Worm (Caenorhabditis elegans) whole organism, mixed stage, embryonic: ENCODE measurements around the gene pqn-78.
A peak's percentile ranks its signal among the peaks of the same experiment; 100 is the strongest.
"Not testable (repeated sequence)": the region's sequence is repeated elsewhere in the genome, so short reads cannot be mapped to it uniquely, and the experiment has no call there.

ENCODE experiments used
- M03D4.4 ChIP-seq: sonication (generic microtip); optimal IDR thresholded peaks from 2 replicates; lab custom pipeline; 2017; ENCODE audit warnings: mild to moderate bottlenecking, missing genetic modification characterization, missing compliant biosample characterization
- blmp-1 ChIP-seq: fragments of 150-350 bp; optimal IDR thresholded peaks from 2 replicates; lab custom pipeline; 2014; ENCODE audit warnings: missing biosample characterization, missing genetic modification characterization
- ceh-39 ChIP-seq: fragments of 150-350 bp; optimal IDR thresholded peaks from 2 replicates; lab custom pipeline; 2014; ENCODE audit warnings: missing biosample characterization, missing genetic modification characterization
- ceh-43 ChIP-seq: fragments of 200-800 bp; sonication (Bioruptor generic); optimal IDR thresholded peaks from 2 replicates; lab custom pipeline; 2018; ENCODE audit warnings: mild to moderate bottlenecking, missing genetic modification characterization, moderate library complexity, missing compliant biosample characterization
- ceh-83 ChIP-seq: fragments of 200-800 bp; sonication (Bioruptor generic); optimal IDR thresholded peaks from 2 replicates; lab custom pipeline; 2018; ENCODE audit warnings: mild to moderate bottlenecking, missing genetic modification characterization, missing compliant biosample characterization
- ces-1 ChIP-seq: fragments of 150-350 bp; optimal IDR thresholded peaks from 2 replicates; lab custom pipeline; 2014; ENCODE audit warnings: missing biosample characterization, missing genetic modification reagents, missing genetic modification characterization
- cnd-1 ChIP-seq: fragments of 200-800 bp; sonication (Bioruptor generic); optimal IDR thresholded peaks from 2 replicates; lab custom pipeline; 2018; ENCODE audit warnings: mild to moderate bottlenecking, missing genetic modification characterization, missing compliant biosample characterization
- drap-1 ChIP-seq: fragments of 200-800 bp; sonication (Bioruptor generic); optimal IDR thresholded peaks from 3 replicates; lab custom pipeline; 2018; ENCODE audit warnings: mild to moderate bottlenecking, missing genetic modification characterization, missing compliant biosample characterization
- elt-1 ChIP-seq: sonication (generic microtip); optimal IDR thresholded peaks from 2 replicates; lab custom pipeline; 2017; ENCODE audit warnings: missing genetic modification characterization, mild to moderate bottlenecking, missing compliant biosample characterization, antibody characterized with exemption, moderate library complexity, borderline replicate concordance; ENCODE audit not compliant: insufficient read depth
- elt-3 ChIP-seq: fragments of 150-350 bp; optimal IDR thresholded peaks from 2 replicates; lab custom pipeline; 2014; ENCODE audit warnings: missing biosample characterization, missing genetic modification characterization
- flh-1 ChIP-seq: fragments of 200-800 bp; sonication (Bioruptor generic); optimal IDR thresholded peaks from 2 replicates; lab custom pipeline; 2018; ENCODE audit warnings: mild to moderate bottlenecking, missing genetic modification characterization, moderate library complexity, missing compliant biosample characterization
- hlh-1 ChIP-seq: fragments of 150-350 bp; optimal IDR thresholded peaks from 2 replicates; lab custom pipeline; 2014; ENCODE audit warnings: missing biosample characterization, missing genetic modification reagents, missing genetic modification characterization
- lin-13 ChIP-seq: fragments of 150-350 bp; optimal IDR thresholded peaks from 2 replicates; lab custom pipeline; 2014; ENCODE audit warnings: missing biosample characterization, missing genetic modification characterization
- lin-32 ChIP-seq: fragments of 200-800 bp; sonication (Bioruptor generic); optimal IDR thresholded peaks from 2 replicates; lab custom pipeline; 2018; ENCODE audit warnings: mild to moderate bottlenecking, missing genetic modification characterization, missing compliant biosample characterization
- lsy-2 ChIP-seq: fragments of 150-350 bp; optimal IDR thresholded peaks from 2 replicates; lab custom pipeline; 2014; ENCODE audit warnings: missing biosample characterization, missing genetic modification characterization
- mep-1 ChIP-seq: fragments of 150-350 bp; optimal IDR thresholded peaks from 2 replicates; lab custom pipeline; 2017; ENCODE audit warnings: missing biosample characterization, missing genetic modification reagents, missing genetic modification characterization, inconsistent platforms
- nhr-12 ChIP-seq: fragments of 150-350 bp; optimal IDR thresholded peaks from 2 replicates; lab custom pipeline; 2014; ENCODE audit warnings: missing biosample characterization, missing genetic modification characterization
- nhr-2 ChIP-seq: fragments of 150-350 bp; optimal IDR thresholded peaks from 2 replicates; lab custom pipeline; 2014; ENCODE audit warnings: missing biosample characterization, missing genetic modification characterization
- nhr-237 ChIP-seq: fragments of 150-350 bp; optimal IDR thresholded peaks from 2 replicates; lab custom pipeline; 2014; ENCODE audit warnings: missing biosample characterization, missing genetic modification characterization
- nhr-28 ChIP-seq: fragments of 150-350 bp; optimal IDR thresholded peaks from 2 replicates; lab custom pipeline; 2014; ENCODE audit warnings: missing biosample characterization, missing genetic modification characterization
- nhr-76 ChIP-seq: sonication (generic microtip); optimal IDR thresholded peaks from 2 replicates; lab custom pipeline; 2017; ENCODE audit warnings: missing biosample characterization, missing genetic modification characterization
- pha-4 ChIP-seq: fragments of 150-350 bp; optimal IDR thresholded peaks from 2 replicates; lab custom pipeline; 2018; ENCODE audit warnings: missing biosample characterization, missing genetic modification reagents, missing genetic modification characterization
- sem-2 ChIP-seq: fragments of 200-800 bp; sonication (Bioruptor generic); optimal IDR thresholded peaks from 2 replicates; lab custom pipeline; 2018; ENCODE audit warnings: mild to moderate bottlenecking, missing genetic modification characterization, missing compliant biosample characterization
- snpc-4 ChIP-seq: fragments of 150-350 bp; optimal IDR thresholded peaks from 2 replicates; lab custom pipeline; 2014; ENCODE audit warnings: missing biosample characterization, missing genetic modification characterization
- sptf-1 ChIP-seq: sonication (generic microtip); optimal IDR thresholded peaks from 2 replicates; lab custom pipeline; 2017; ENCODE audit warnings: mild to moderate bottlenecking, missing genetic modification characterization, moderate library complexity, missing compliant biosample characterization
- unc-120 ChIP-seq: sonication (generic microtip); optimal IDR thresholded peaks from 2 replicates; lab custom pipeline; 2017; ENCODE audit warnings: missing genetic modification characterization, missing compliant biosample characterization; ENCODE audit not compliant: poor library complexity, severe bottlenecking
- unc-39 ChIP-seq: fragments of 150-350 bp; optimal IDR thresholded peaks from 2 replicates; lab custom pipeline; 2014; ENCODE audit warnings: missing biosample characterization, missing genetic modification characterization
- unc-62 ChIP-seq: fragments of 150-350 bp; optimal IDR thresholded peaks from 2 replicates; lab custom pipeline; 2014; ENCODE audit warnings: missing biosample characterization, missing genetic modification reagents, missing genetic modification characterization
- zip-8 ChIP-seq: fragments of 150-350 bp; optimal IDR thresholded peaks from 2 replicates; lab custom pipeline; 2014; ENCODE audit warnings: missing biosample characterization, missing genetic modification characterization
- ztf-11 ChIP-seq: fragments of 150-350 bp; optimal IDR thresholded peaks from 2 replicates; lab custom pipeline; 2014; ENCODE audit warnings: missing biosample characterization, missing genetic modification characterization

pqn-78 gene

ce11 chrIV:15594935-15595620, at the start of gene pqn-78, which contains the start of gene pqn-79:
pqn-78 (minus strand) TSS chrIV:15595035.
pqn-79 (plus strand) TSS chrIV:15595570.
- not testable (repeated sequence) for TF ChIP-seq zip-8 (tag; lab: Kevin White, UChicago); blmp-1 (tag; lab: Kevin White, UChicago); elt-3

DNA sequence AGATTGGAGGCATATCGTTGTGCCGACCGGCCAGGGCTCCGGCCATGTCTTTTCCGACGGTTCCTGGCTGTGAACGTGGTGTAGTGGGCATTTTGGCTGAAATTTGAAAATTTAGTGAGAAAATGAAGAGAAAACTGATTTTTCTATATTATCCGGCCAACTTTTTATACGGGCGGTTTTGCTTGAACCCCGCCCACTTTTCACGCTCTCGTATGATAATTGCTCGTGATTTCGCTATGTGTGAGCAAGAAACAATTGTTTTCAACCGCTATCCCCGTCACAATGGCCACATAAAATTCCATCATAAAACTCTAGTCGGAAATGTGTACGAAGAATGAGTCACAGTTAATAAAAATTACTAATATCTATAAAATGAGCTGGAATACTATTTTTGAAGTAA, 46.9 kb upstream of the pqn-78 start, which contains the start of gene Y105C5A.12:
TSS of gene Y105C5A.12 (minus strand) at position 101 of the 400 bp plus-strand sequence.
- TF ChIP-seq unc-120; mep-1 (tag; lab: Kevin White, UChicago); nhr-12 (tag; lab: Kevin White, UChicago): not testable (repeated sequence)

DNA sequence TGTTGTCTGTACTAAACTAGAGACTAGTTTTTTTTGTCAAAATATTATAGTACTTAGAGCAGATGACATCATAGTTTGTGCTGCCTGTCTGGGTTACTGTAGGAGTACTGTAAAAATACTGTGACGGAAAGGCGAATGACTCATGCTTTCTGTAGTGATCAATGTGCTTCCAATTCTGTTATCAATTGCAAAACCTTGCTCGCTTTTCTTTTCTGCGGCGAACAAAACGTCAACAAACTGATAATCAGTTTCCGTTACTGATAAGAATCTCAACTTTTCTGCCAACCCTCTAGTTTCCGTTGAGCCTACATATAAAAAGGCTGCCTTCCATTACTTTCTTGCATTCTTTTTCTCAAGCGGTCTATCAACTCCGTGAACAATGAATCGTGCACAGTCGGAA, 46.0 kb upstream of the pqn-78 start, which contains the start of gene Y105C5A.13:
TSS of gene Y105C5A.13 (plus strand) at position 380 of the 400 bp plus-strand sequence.
- TF ChIP-seq nhr-237 (no peak), snpc-4 (no peak), lin-13 (tag; lab: Kevin White, UChicago) (no peak), drap-1 (GFP tag; lab: Kevin White, UChicago) (no peak), ceh-43 (GFP tag; lab: Kevin White, UChicago) (no peak), flh-1 (GFP tag; lab: Kevin White, UChicago) (no peak), unc-120 (no peak), ztf-11 (no peak)

DNA sequence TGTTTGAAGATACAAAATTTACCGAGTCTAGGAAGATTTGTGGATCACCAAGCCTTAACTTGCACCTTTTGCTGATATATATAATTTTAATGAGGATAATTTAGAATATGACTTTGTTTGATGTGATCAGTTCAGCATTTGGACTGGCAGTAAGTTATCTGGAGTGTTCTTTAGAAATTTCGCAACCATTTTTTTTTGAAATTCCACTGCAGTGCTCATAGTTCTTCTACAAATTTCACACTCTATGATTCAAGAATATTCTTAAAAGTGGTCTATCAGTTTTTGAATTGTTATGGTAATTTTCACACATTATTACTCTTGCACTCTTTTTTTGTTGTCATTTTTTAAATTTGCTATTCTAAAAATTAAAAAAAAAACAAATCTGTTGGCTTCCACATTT, 44.4 kb upstream of the pqn-78 start:
- TF ChIP-seq unc-62 (GFP tag; lab: Kevin White, UChicago), result no peak
- no peak for TF ChIP-seq elt-1 (tag; lab: Kevin White, UChicago)
- TF ChIP-seq lin-32, result no peak
- no peak for TF ChIP-seq nhr-28
- no peak for TF ChIP-seq ceh-39 (tag; lab: Kevin White, UChicago)
- no peak for TF ChIP-seq pha-4 (tag; lab: Kevin White, UChicago)
- TF ChIP-seq mep-1 (tag; lab: Kevin White, UChicago), result no peak
- no peak for TF ChIP-seq nhr-12 (tag; lab: Kevin White, UChicago)
- TF ChIP-seq unc-120, result no peak
- TF ChIP-seq nhr-2 (tag; lab: Kevin White, UChicago), result no peak
- no peak for TF ChIP-seq ces-1 (GFP tag; lab: Kevin White, UChicago)
- TF ChIP-seq lsy-2 (tag; lab: Kevin White, UChicago), result no peak
- no peak for TF ChIP-seq cnd-1
- TF ChIP-seq nhr-237, result no peak
- TF ChIP-seq nhr-76, result no peak

DNA sequence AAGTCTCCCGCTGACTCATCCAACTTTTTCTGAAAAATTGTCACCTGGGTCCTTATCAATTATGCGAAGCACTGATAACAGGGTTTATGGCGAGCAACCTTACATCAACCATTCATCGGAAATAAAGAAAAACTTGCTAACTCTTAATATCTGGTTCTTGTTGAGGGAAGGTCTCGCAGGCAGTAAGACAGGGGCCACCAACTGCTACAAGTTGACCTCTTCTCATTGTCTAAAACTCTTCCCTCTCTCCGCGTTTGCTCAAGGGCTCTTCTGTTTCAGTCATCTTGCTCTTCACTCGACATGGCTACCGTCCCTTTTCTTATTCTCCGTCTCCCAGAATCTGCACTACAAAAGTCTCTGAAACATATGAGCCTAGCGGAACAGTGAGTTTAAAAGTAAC, 40.6 kb upstream of the pqn-78 start, which contains the start of gene Y105C5A.10:
TSS of gene Y105C5A.10 (plus strand) at position 301 of the 400 bp plus-strand sequence.
- TF ChIP-seq sem-2 (GFP tag; lab: Kevin White, UChicago); cnd-1; nhr-12 (tag; lab: Kevin White, UChicago): not testable (repeated sequence)

DNA sequence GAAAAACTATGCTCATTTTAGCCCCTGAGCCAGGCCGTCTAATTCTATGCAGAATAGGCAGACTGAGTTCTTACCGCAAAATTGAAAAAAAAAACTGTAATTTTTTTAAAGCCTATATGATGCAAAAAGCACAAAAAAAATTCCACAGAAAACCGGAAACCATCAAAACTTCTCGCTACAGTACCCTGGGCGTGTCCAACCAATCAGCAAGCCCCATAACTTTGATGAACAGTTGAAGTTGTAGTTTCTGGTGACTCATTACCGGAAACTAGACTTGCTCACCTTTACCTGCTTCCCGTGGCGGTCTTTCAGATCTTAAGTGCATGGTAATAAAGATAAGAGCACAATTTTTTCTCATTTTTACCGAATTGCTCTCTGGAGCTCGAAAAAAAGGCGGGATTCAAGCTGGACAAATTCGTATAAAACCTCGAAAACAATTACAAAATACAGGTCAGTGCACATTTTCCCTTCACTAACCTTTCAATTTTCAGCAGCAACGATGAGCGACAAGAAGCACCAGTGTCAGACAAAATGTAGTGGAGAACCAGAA, 39.5 kb upstream of the pqn-78 start, which contains the start of gene Y105C5A.1274:
TSS of gene Y105C5A.1274 (plus strand) at position 500 of the 550 bp plus-strand sequence.
- TF ChIP-seq lsy-2 (tag; lab: Kevin White, UChicago), result peak; percentile 23

- TF ChIP-seq lin-13 (tag; lab: Kevin White, UChicago), result no peak
- TF ChIP-seq, all 35 proteins: peak for 0
Observed at ce11 chrIV:15631217-15631616, 36.4 kb upstream of the pqn-78 start, which contains the start of gene Y105C5A.9. Y105C5A.9 (plus strand) TSS chrIV:15631517.

ce11 chrIV:15617667-15618066, 22.8 kb upstream of the pqn-78 start:
- TF ChIP-seq M03D4.4 (no peak), lin-32 (no peak), unc-62 (GFP tag; lab: Kevin White, UChicago) (no peak), cnd-1 (no peak), ceh-43 (GFP tag; lab: Kevin White, UChicago) (no peak), ceh-83 (GFP tag; lab: Kevin White, UChicago) (no peak), nhr-28 (no peak), nhr-237 (no peak), lsy-2 (tag; lab: Kevin White, UChicago) (no peak), elt-1 (tag; lab: Kevin White, UChicago) (no peak), nhr-12 (tag; lab: Kevin White, UChicago) (no peak), sptf-1 (tag; lab: Kevin White, UChicago) (no peak), unc-120 (no peak), hlh-1 (tag; lab: Kevin White, UChicago) (no peak), lin-13 (tag; lab: Kevin White, UChicago) (no peak), unc-39 (tag; lab: Kevin White, UChicago) (no peak), ceh-39 (tag; lab: Kevin White, UChicago) (no peak), nhr-76 (no peak), snpc-4 (no peak)
- TF ChIP-seq, all 35 proteins: peak for 0
